Fruit fly (Drosophila melanogaster): ENCODE data around the gene CG44038.

The CG44038 gene

dm6 chr3R:12244468-12245060 lies 16.2 kb upstream of the CG44038 start (continued):
- TF ChIP-seq CG34376 (GFP tag; optimal IDR thresholded peaks at IDR 0.05) (peak; percentile 76), cg (GFP tag; optimal IDR thresholded peaks at IDR 0.05) (peak; percentile 65), Ravus (GFP tag; IDR thresholded peaks at IDR 0.05) (no peak), CG6854 (GFP tag; optimal IDR thresholded peaks at IDR 0.05) (no peak), chinmo (GFP tag; IDR thresholded peaks at IDR 0.05; ENCODE audit: partially characterized antibody) (0 out of 4 replicates have a peak, but pooled peaks have one; percentile 77), Mes4 (GFP tag; optimal IDR thresholded peaks at IDR 0.05) (no peak), Nf-YB (GFP tag; optimal IDR thresholded peaks at IDR 0.05) (peak; percentile 98), CG12071 (GFP tag; optimal IDR thresholded peaks at IDR 0.05) (peak; percentile 12), Fer1 (GFP tag; optimal IDR thresholded peaks at IDR 0.05) (no peak), CG15073 (GFP tag; optimal IDR thresholded peaks at IDR 0.05) (no peak), Adf1 (GFP tag; IDR thresholded peaks at IDR 0.05) (peak; percentile 37; the same call in 1 of the 2 replicates), CG13424 (tag; optimal IDR thresholded peaks at IDR 0.05) (no peak), da (GFP tag; optimal IDR thresholded peaks at IDR 0.05) (no peak), hkb (optimal IDR thresholded peaks at IDR 0.05) (no peak), hkb (GFP tag; IDR thresholded peaks at IDR 0.05) (no peak), Nf-YC (tag; optimal IDR thresholded peaks at IDR 0.05) (peak; percentile 97), CG1792 (GFP tag; optimal IDR thresholded peaks at IDR 0.05) (no peak), crol (GFP tag; IDR thresholded peaks at IDR 0.05) (peak; percentile 97), amos (GFP tag; IDR thresholded peaks at IDR 0.05; ENCODE audit: partially characterized antibody) (peak; percentile 52; the same call in 1 of the 2 replicates), CG8359 (GFP tag; optimal IDR thresholded peaks at IDR 0.05; ENCODE audit: borderline replicate concordance) (no peak), so (GFP tag; IDR thresholded peaks at IDR 0.05) (no peak), gsb-n (tag; optimal IDR thresholded peaks at IDR 0.05) (peak; percentile 13), maf-S (GFP tag; optimal IDR thresholded peaks at IDR 0.05) (no peak), grn (GFP tag; optimal IDR thresholded peaks at IDR 0.05) (peak; percentile 17), sna (GFP tag; IDR thresholded peaks at IDR 0.05; ENCODE audit: partially characterized antibody) (0 out of 2 replicates have a peak, but pooled peaks have one; percentile 14), TFAM (GFP tag; optimal IDR thresholded peaks at IDR 0.05) (no peak), C15 (GFP tag; IDR thresholded peaks at IDR 0.05) (no peak), CG13287 (GFP tag; IDR thresholded peaks at IDR 0.05; ENCODE audit: partially characterized antibody) (peak; percentile 13; the same call in 1 of the 2 replicates), Bdp1 (GFP tag; optimal IDR thresholded peaks at IDR 0.05) (no peak), CG14667 (GFP tag; IDR thresholded peaks at IDR 0.05) (no peak), vfl (GFP tag; optimal IDR thresholded peaks at IDR 0.05) (no peak), Ssrp (tag; optimal IDR thresholded peaks at IDR 0.05) (no peak), gem (tag; optimal IDR thresholded peaks at IDR 0.05) (no peak), tna (GFP tag; IDR thresholded peaks at IDR 0.05; ENCODE audit: partially characterized antibody) (peak; percentile 27; the same call in 1 of the 2 replicates), Six4 (GFP tag; optimal IDR thresholded peaks at IDR 0.05) (no peak), CG4360 (GFP tag; IDR thresholded peaks at IDR 0.05) (0 out of 2 replicates have a peak, but pooled peaks have one; percentile 8), Nf-YA (GFP tag; IDR thresholded peaks at IDR 0.05) (peak; percentile 91), CG2199 (GFP tag; IDR thresholded peaks at IDR 0.05) (peak; percentile 87; the same call in 2 of the 3 replicates), CG13894 (tag; optimal IDR thresholded peaks at IDR 0.05) (no peak), slp2 (GFP tag; optimal IDR thresholded peaks at IDR 0.05) (no peak), gcm (GFP tag; optimal IDR thresholded peaks at IDR 0.05) (no peak), insv (GFP tag; optimal IDR thresholded peaks at IDR 0.05) (peak in 1 of 2 experiments; percentile 63), CG16863 (GFP tag; optimal IDR thresholded peaks at IDR 0.05) (no peak), CG1603 (tag; optimal IDR thresholded peaks at IDR 0.05) (peak; percentile 10), Dp (GFP tag; optimal IDR thresholded peaks at IDR 0.05) (no peak), H15 (GFP tag; IDR thresholded peaks at IDR 0.05) (no peak), esg (GFP tag; conservative IDR thresholded peaks at IDR 0.05) (no peak), Aef1 (GFP tag; IDR thresholded peaks at IDR 0.05) (no peak), CG10654 (GFP tag; optimal IDR thresholded peaks at IDR 0.05) (no peak), Drgx (GFP tag; IDR thresholded peaks at IDR 0.05) (no peak)

Data from whole organism, embryonic.